Worm (Caenorhabditis elegans) whole organism, L1 larva: ENCODE data around the gene madf-8.

Experiments
- C04F5.9 ChIP-seq: sonication (generic microtip); optimal IDR thresholded peaks from 2 replicates; lab custom pipeline; 2016; ENCODE audit warnings: missing genetic modification characterization, missing compliant biosample characterization
- C16A3.4 ChIP-seq: fragments of 150-350 bp; optimal IDR thresholded peaks from 2 replicates; lab custom pipeline; 2014; ENCODE audit warnings: missing biosample characterization, missing genetic modification characterization
- C34B4.2 ChIP-seq: sonication (generic microtip); optimal IDR thresholded peaks from 2 replicates; lab custom pipeline; 2017; ENCODE audit warnings: mild to moderate bottlenecking, missing genetic modification characterization, missing compliant biosample characterization
- F16B12.6 ChIP-seq: fragments of 150-350 bp; optimal IDR thresholded peaks from 2 replicates; lab custom pipeline; 2014; ENCODE audit warnings: missing biosample characterization, missing genetic modification characterization
- Y116A8C.19 ChIP-seq: sonication (generic microtip); optimal IDR thresholded peaks from 2 replicates; lab custom pipeline; 2016; ENCODE audit warnings: missing compliant biosample characterization, missing genetic modification characterization, borderline replicate concordance
- aly-2 ChIP-seq: fragments of 150-350 bp; optimal IDR thresholded peaks from 2 replicates; lab custom pipeline; 2014; ENCODE audit warnings: missing biosample characterization, missing genetic modification characterization
- ama-1 ChIP-seq: fragments of 150-350 bp; optimal IDR thresholded peaks from 2 replicates; lab custom pipeline; 2014
- blmp-1 ChIP-seq: fragments of 150-350 bp; optimal IDR thresholded peaks from 2 replicates; lab custom pipeline; 2014; ENCODE audit warnings: missing biosample characterization, missing genetic modification characterization
- ceh-63 ChIP-seq: fragments of 200-800 bp; sonication (Bioruptor generic); optimal IDR thresholded peaks from 2 replicates; lab custom pipeline; 2018; ENCODE audit warnings: mild to moderate bottlenecking, missing genetic modification characterization, missing compliant biosample characterization
- ceh-8 ChIP-seq: fragments of 200-800 bp; sonication (Bioruptor generic); optimal IDR thresholded peaks from 2 replicates; lab custom pipeline; 2018; ENCODE audit warnings: mild to moderate bottlenecking, missing genetic modification characterization, moderate library complexity, missing compliant biosample characterization
- ceh-88 ChIP-seq: fragments of 200-800 bp; sonication (Bioruptor generic); IDR thresholded peaks from 2 replicates; pipeline ENCODE4 v1.3.6; 2022; ENCODE audit warnings: missing genetic modification characterization, missing compliant biosample characterization
- ceh-90 ChIP-seq: sonication (generic microtip); optimal IDR thresholded peaks from 2 replicates; lab custom pipeline; 2016; ENCODE audit warnings: missing genetic modification characterization, missing compliant biosample characterization
- dpl-1 ChIP-seq, 3 experiments: fragments of 150-350 bp in 2 of 3; sonication (generic microtip) in 1 of 3; optimal IDR thresholded peaks; 2 replicates each; lab custom pipeline; 2014 to 2017; ENCODE audit warnings: missing biosample characterization in 3 of 3, missing genetic modification characterization in 3 of 3, missing genetic modification reagents in 3 of 3
- dsc-1 ChIP-seq: sonication (generic microtip); optimal IDR thresholded peaks from 2 replicates; lab custom pipeline; 2016; ENCODE audit warnings: mild to moderate bottlenecking, missing genetic modification characterization, missing compliant biosample characterization
- efl-3 ChIP-seq: fragments of 200-800 bp; sonication (Bioruptor generic); optimal IDR thresholded peaks from 2 replicates; lab custom pipeline; 2018; ENCODE audit warnings: mild to moderate bottlenecking, missing genetic modification characterization, missing compliant biosample characterization
- elt-3 ChIP-seq, 6 experiments: fragments of 150-350 bp in 1 of 6; sonication (generic microtip); optimal IDR thresholded peaks; 2 replicates each; lab custom pipeline; 2017 to 2018; ENCODE audit warnings: missing biosample characterization in 6 of 6, missing genetic modification characterization in 6 of 6, inconsistent platforms in 1 of 6
- ets-5 ChIP-seq: fragments of 200-800 bp; sonication (Bioruptor generic); IDR thresholded peaks from 2 replicates; pipeline ENCODE4 v1.3.6; 2022; ENCODE audit warnings: missing genetic modification characterization, missing compliant biosample characterization
- fkh-10 ChIP-seq: sonication (generic microtip); optimal IDR thresholded peaks from 2 replicates; lab custom pipeline; 2017; ENCODE audit warnings: missing biosample characterization, missing genetic modification reagents, missing genetic modification characterization
- fkh-8 ChIP-seq: sonication (generic microtip); optimal IDR thresholded peaks from 2 replicates; lab custom pipeline; 2016; ENCODE audit warnings: mild to moderate bottlenecking, missing genetic modification characterization, missing compliant biosample characterization
- fos-1 ChIP-seq: fragments of 150-350 bp; optimal IDR thresholded peaks from 2 replicates; lab custom pipeline; 2014; ENCODE audit warnings: missing biosample characterization, missing genetic modification characterization
- grh-1 ChIP-seq: fragments of 200-800 bp; sonication (Bioruptor generic); IDR thresholded peaks from 2 replicates; pipeline ENCODE4 v1.3.6; 2022; ENCODE audit warnings: missing genetic modification reagents, missing genetic modification characterization, missing compliant biosample characterization
- hlh-4 ChIP-seq: sonication (generic microtip); optimal IDR thresholded peaks from 2 replicates; lab custom pipeline; 2016; ENCODE audit warnings: mild to moderate bottlenecking, missing genetic modification characterization, missing compliant biosample characterization
- hpl-2 ChIP-seq: fragments of 150-350 bp; optimal IDR thresholded peaks from 2 replicates; lab custom pipeline; 2014; ENCODE audit warnings: missing biosample characterization, missing genetic modification reagents, missing genetic modification characterization
- irx-1 ChIP-seq: sonication (generic microtip); optimal IDR thresholded peaks from 2 replicates; lab custom pipeline; 2016; ENCODE audit warnings: missing genetic modification characterization, missing compliant biosample characterization
- isw-1 ChIP-seq: fragments of 200-800 bp; sonication (Bioruptor generic); IDR thresholded peaks from 2 replicates; pipeline ENCODE4 v1.3.6; 2022; ENCODE audit warnings: missing genetic modification characterization, missing compliant biosample characterization
- lin-14 ChIP-seq: fragments of 200-800 bp; sonication (Bioruptor generic); optimal IDR thresholded peaks from 2 replicates; lab custom pipeline; 2018; ENCODE audit warnings: mild to moderate bottlenecking, missing genetic modification characterization, moderate library complexity, missing compliant biosample characterization
- lin-15B ChIP-seq: fragments of 150-350 bp; sonication (generic microtip); optimal IDR thresholded peaks from 3 replicates; lab custom pipeline; 2014; ENCODE audit warnings: missing biosample characterization, missing genetic modification characterization
- lin-39 ChIP-seq: fragments of 150-350 bp; optimal IDR thresholded peaks from 2 replicates; lab custom pipeline; 2014; ENCODE audit warnings: missing biosample characterization, missing genetic modification reagents, missing genetic modification characterization
- lir-3 ChIP-seq: sonication (generic microtip); optimal IDR thresholded peaks from 2 replicates; lab custom pipeline; 2016; ENCODE audit warnings: mild to moderate bottlenecking, missing genetic modification characterization, moderate library complexity, missing compliant biosample characterization; ENCODE audit not compliant: poor library complexity
- lsy-2 ChIP-seq, 2 experiments: fragments of 150-350 bp; optimal IDR thresholded peaks; 2 replicates each; lab custom pipeline; 2014; ENCODE audit warnings: missing biosample characterization in 2 of 2, missing genetic modification characterization in 2 of 2
- mdl-1 ChIP-seq, 2 experiments: fragments of 150-350 bp; optimal IDR thresholded peaks; 2 replicates each; lab custom pipeline; 2014 to 2017; ENCODE audit warnings: missing biosample characterization in 2 of 2, missing genetic modification characterization in 2 of 2, inconsistent platforms in 1 of 2
- mef-2 ChIP-seq: fragments of 150-350 bp; optimal IDR thresholded peaks from 2 replicates; lab custom pipeline; 2014; ENCODE audit warnings: missing biosample characterization, missing genetic modification characterization
- mep-1 ChIP-seq: fragments of 150-350 bp; optimal IDR thresholded peaks from 2 replicates; lab custom pipeline; 2014; ENCODE audit warnings: missing biosample characterization, missing genetic modification characterization
- nhr-12 ChIP-seq: sonication (generic microtip); optimal IDR thresholded peaks from 2 replicates; lab custom pipeline; 2017; ENCODE audit warnings: missing biosample characterization, missing genetic modification characterization
- nhr-19 ChIP-seq: fragments of 200-800 bp; sonication (Bioruptor generic); conservative IDR thresholded peaks from 2 replicates; pipeline ENCODE4 v1.3.6; 2022; ENCODE audit warnings: missing genetic modification characterization, missing compliant biosample characterization
- nhr-20 ChIP-seq: sonication (generic microtip); optimal IDR thresholded peaks from 2 replicates; lab custom pipeline; 2016; ENCODE audit warnings: mild to moderate bottlenecking, missing genetic modification characterization, missing compliant biosample characterization
- nhr-28 ChIP-seq: fragments of 150-350 bp; optimal IDR thresholded peaks from 2 replicates; lab custom pipeline; 2014; ENCODE audit warnings: missing biosample characterization, missing genetic modification characterization
- nhr-71 ChIP-seq: sonication (generic microtip); optimal IDR thresholded peaks from 2 replicates; lab custom pipeline; 2016; ENCODE audit warnings: mild to moderate bottlenecking, missing genetic modification characterization, moderate library complexity, missing compliant biosample characterization
- nhr-77 ChIP-seq: fragments of 150-350 bp; optimal IDR thresholded peaks from 2 replicates; lab custom pipeline; 2014; ENCODE audit warnings: missing biosample characterization, missing genetic modification characterization
- nhr-84 ChIP-seq: sonication (generic microtip); optimal IDR thresholded peaks from 2 replicates; lab custom pipeline; 2017; ENCODE audit warnings: missing biosample characterization, missing genetic modification characterization
- nhr-85 ChIP-seq: sonication (generic microtip); peaks from one replicate; lab custom pipeline; 2016; ENCODE audit warnings: missing genetic modification characterization, inconsistent platforms, missing compliant biosample characterization
- nhr-90 ChIP-seq: sonication (generic microtip); optimal IDR thresholded peaks from 2 replicates; lab custom pipeline; 2016; ENCODE audit warnings: mild to moderate bottlenecking, missing genetic modification characterization, missing compliant biosample characterization; ENCODE audit not compliant: poor library complexity
- pqm-1 ChIP-seq: sonication (generic microtip); optimal IDR thresholded peaks from 3 replicates; lab custom pipeline; 2017; ENCODE audit warnings: missing biosample characterization, missing genetic modification characterization
- skn-1 ChIP-seq: fragments of 150-350 bp; optimal IDR thresholded peaks from 2 replicates; lab custom pipeline; 2014; ENCODE audit warnings: missing biosample characterization, missing genetic modification characterization
- snpc-4 ChIP-seq: fragments of 150-350 bp; optimal IDR thresholded peaks from 2 replicates; lab custom pipeline; 2014; ENCODE audit warnings: missing biosample characterization, missing genetic modification characterization
- snu-23 ChIP-seq: sonication (generic microtip); optimal IDR thresholded peaks from 2 replicates; lab custom pipeline; 2016; ENCODE audit warnings: missing genetic modification characterization, missing compliant biosample characterization
- sox-4 ChIP-seq: sonication (generic microtip); optimal IDR thresholded peaks from 2 replicates; lab custom pipeline; 2016; ENCODE audit warnings: missing genetic modification characterization, missing compliant biosample characterization
- sup-37 ChIP-seq: fragments of 200-800 bp; sonication (Bioruptor generic); optimal IDR thresholded peaks from 2 replicates; lab custom pipeline; 2018; ENCODE audit warnings: mild to moderate bottlenecking, missing genetic modification characterization, missing compliant biosample characterization
- swsn-7 ChIP-seq: sonication (generic microtip); optimal IDR thresholded peaks from 2 replicates; lab custom pipeline; 2016; ENCODE audit warnings: missing genetic modification characterization, missing compliant biosample characterization
- tbx-2 ChIP-seq: sonication (generic microtip); optimal IDR thresholded peaks from 2 replicates; lab custom pipeline; 2016; ENCODE audit warnings: missing genetic modification characterization, missing compliant biosample characterization
- tlp-1 ChIP-seq: fragments of 150-350 bp; optimal IDR thresholded peaks from 2 replicates; lab custom pipeline; 2014; ENCODE audit warnings: missing biosample characterization, missing genetic modification characterization
- unc-130 ChIP-seq: fragments of 150-350 bp; optimal IDR thresholded peaks from 2 replicates; lab custom pipeline; 2017; ENCODE audit warnings: missing biosample characterization, missing genetic modification characterization, inconsistent platforms
- unc-30 ChIP-seq: sonication (generic microtip); optimal IDR thresholded peaks from 2 replicates; lab custom pipeline; 2017; ENCODE audit warnings: missing biosample characterization, missing genetic modification characterization
- unc-86 ChIP-seq: sonication (generic microtip); optimal IDR thresholded peaks from 2 replicates; lab custom pipeline; 2016; ENCODE audit warnings: missing genetic modification characterization, missing compliant biosample characterization
- unc-98 ChIP-seq: fragments of 200-800 bp; sonication (Bioruptor generic); IDR thresholded peaks from 2 replicates; pipeline ENCODE4 v1.3.6; 2022; ENCODE audit warnings: missing genetic modification characterization, missing compliant biosample characterization

The madf-8 gene

ce11 chrIII:3677378-3677777, 26.7 kb upstream of the madf-8 start (continued):
- TF ChIP-seq swsn-7 (peak; percentile 76), grh-1 (GFP tag; lab: Robert Waterston, UW) (0 out of 2 replicates have a peak, but pooled peaks have one; percentile 6), unc-98 (GFP tag; lab: Robert Waterston, UW) (no peak), lir-3 (tag; lab: Kevin White, UChicago) (no peak), ceh-88 (GFP tag; lab: Robert Waterston, UW) (no peak), dpl-1 (GFP tag; optimal IDR thresholded peaks at IDR 0.05; lab: Kevin White, UChicago) (peak; percentile 7 to 48 (median 27)), dsc-1 (tag; lab: Kevin White, UChicago) (peak; percentile 71), isw-1 (GFP tag; lab: Robert Waterston, UW) (peak; percentile 45), fkh-10 (GFP tag; lab: Kevin White, UChicago) (peak; percentile 23), lin-14 (GFP tag; lab: Kevin White, UChicago) (peak; percentile 89), nhr-90 (tag; lab: Kevin White, UChicago) (no peak), unc-86 (peak; percentile 79), hpl-2 (no peak), nhr-20 (peak; percentile 6), nhr-12 (tag; lab: Kevin White, UChicago) (no peak), F16B12.6 (tag; lab: Kevin White, UChicago) (peak; percentile 35), C04F5.9 (tag; lab: Kevin White, UChicago) (no peak), efl-3 (GFP tag; lab: Kevin White, UChicago) (no peak), hlh-4 (no peak), nhr-71 (tag; lab: Kevin White, UChicago) (peak; percentile 78), nhr-77 (tag; lab: Kevin White, UChicago) (peak; percentile 35), skn-1 (peak; percentile 5), fos-1 (tag; lab: Kevin White, UChicago) (peak; percentile 25), lsy-2 (tag; optimal IDR thresholded peaks at IDR 0.05; lab: Kevin White, UChicago) (peak; percentile 63 to 73), ceh-90 (tag; lab: Kevin White, UChicago) (no peak), nhr-19 (GFP tag; lab: Robert Waterston, UW) (peak; percentile 47), irx-1 (tag; lab: Kevin White, UChicago) (peak; percentile 42), snu-23 (peak; percentile 68), C34B4.2 (tag; lab: Kevin White, UChicago) (no peak), mep-1 (peak; percentile 53), pqm-1 (tag; lab: Kevin White, UChicago) (no peak), elt-3 (tag; optimal IDR thresholded peaks at IDR 0.05; lab: Kevin White, UChicago) (no peak), nhr-85 (no peak), fkh-8 (tag; lab: Kevin White, UChicago) (peak; percentile 65), ama-1 (lab: Kevin White, UChicago) (no peak), nhr-28 (tag; lab: Kevin White, UChicago) (no peak), mdl-1 (tag; optimal IDR thresholded peaks at IDR 0.05; lab: Kevin White, UChicago) (peak in 1 of 2 experiments; percentile 30), ceh-8 (GFP tag; lab: Kevin White, UChicago) (no peak), unc-30 (tag; lab: Kevin White, UChicago) (no peak), sup-37 (GFP tag; lab: Kevin White, UChicago) (no peak), Y116A8C.19 (tag; lab: Kevin White, UChicago) (no peak), sox-4 (no peak), mef-2 (tag; lab: Kevin White, UChicago) (peak; percentile 4), ets-5 (GFP tag; lab: Robert Waterston, UW) (no peak), lin-15B (tag; lab: Kevin White, UChicago) (peak; percentile 38), tbx-2 (tag; lab: Kevin White, UChicago) (peak; percentile 60), lin-39 (tag; lab: Kevin White, UChicago) (no peak), tlp-1 (no peak), aly-2 (no peak), ceh-63 (GFP tag; lab: Kevin White, UChicago) (no peak), C16A3.4 (tag; lab: Kevin White, UChicago) (no peak), snpc-4 (tag; lab: Kevin White, UChicago) (no peak), unc-130 (tag; lab: Kevin White, UChicago) (no peak), blmp-1 (tag; lab: Kevin White, UChicago) (no peak), nhr-84 (tag; lab: Kevin White, UChicago) (no peak)
